Fruit fly (Drosophila melanogaster): ENCODE data around the gene AIF.

AIF gene

DNA sequence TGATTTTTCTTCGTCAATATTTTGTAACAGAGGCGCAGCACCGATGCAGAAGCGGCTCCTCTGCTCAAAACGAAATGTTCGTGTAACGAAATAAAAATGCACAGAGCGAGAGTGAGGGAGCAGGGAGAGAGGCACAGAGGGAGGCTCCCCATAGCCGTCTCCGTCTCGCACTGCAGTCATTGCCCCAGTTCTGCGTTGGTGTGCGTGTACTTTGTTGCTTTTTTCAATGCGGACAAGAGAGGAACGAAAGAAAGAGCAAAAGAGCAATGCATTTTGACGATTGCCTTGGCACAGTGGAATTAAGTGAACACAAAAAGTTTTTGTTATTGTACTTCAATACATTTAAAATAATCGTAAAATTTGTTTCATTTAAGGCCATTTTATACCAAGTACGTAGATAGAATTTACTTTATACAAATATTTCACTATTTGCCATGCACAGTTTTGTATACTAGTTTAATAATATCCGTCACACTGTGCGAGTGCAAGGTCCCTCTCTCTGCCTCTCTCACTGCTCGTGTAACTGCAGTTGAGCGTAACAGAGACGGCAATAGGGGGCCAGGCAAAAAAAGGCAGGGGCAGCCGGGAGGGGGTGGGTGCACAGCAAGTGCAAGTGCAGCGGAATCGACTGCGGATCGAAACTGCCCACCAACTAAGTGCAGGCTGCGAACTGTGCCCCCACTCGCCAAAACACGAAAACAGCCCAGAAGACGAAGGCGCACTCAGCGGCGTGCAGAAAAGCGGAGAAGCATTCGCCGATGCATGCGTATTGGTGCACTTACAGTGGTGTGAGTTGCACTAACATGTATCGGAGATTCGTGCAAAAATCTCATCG lies 50.7 kb downstream of the AIF start (continued):
- peak; percentile 77 for TF ChIP-seq Hand (GFP tag; optimal IDR thresholded peaks at IDR 0.05)
- TF ChIP-seq CG33213 (GFP tag; optimal IDR thresholded peaks at IDR 0.05) = peak; percentile 98
- TF ChIP-seq CG5245 (GFP tag; optimal IDR thresholded peaks at IDR 0.05) = peak; percentile 99
- peak; percentile 79 for TF ChIP-seq Sry-β (GFP tag; optimal IDR thresholded peaks at IDR 0.05)
- TF ChIP-seq CG14667 (GFP tag; IDR thresholded peaks at IDR 0.05) = peak; percentile 97
- TF ChIP-seq CG17829 (tag; optimal IDR thresholded peaks at IDR 0.05) = peak; percentile 100
- peak; percentile 99 for TF ChIP-seq ap (GFP tag; IDR thresholded peaks at IDR 0.05)
- peak; percentile 30 for TF ChIP-seq hbn (GFP tag; IDR thresholded peaks at IDR 0.05; ENCODE audit: partially characterized antibody)
- peak; percentile 96 for TF ChIP-seq kni (GFP tag; optimal IDR thresholded peaks at IDR 0.05)
- peak; percentile 98 to 99 for TF ChIP-seq chif (GFP tag; optimal IDR thresholded peaks at IDR 0.05)
- TF ChIP-seq zfh1 (GFP tag; IDR thresholded peaks at IDR 0.05) = peak; percentile 100
- TF ChIP-seq NC2α (GFP tag; optimal IDR thresholded peaks at IDR 0.05) = peak; percentile 98
- TF ChIP-seq B-H2 (GFP tag; optimal IDR thresholded peaks at IDR 0.05) = no peak
- TF ChIP-seq ind (GFP tag; optimal IDR thresholded peaks at IDR 0.05) = peak; percentile 97
- TF ChIP-seq CG15696 (tag; optimal IDR thresholded peaks at IDR 0.05) = peak; percentile 99
- peak; percentile 90 for TF ChIP-seq Nf-YB (GFP tag; optimal IDR thresholded peaks at IDR 0.05)
- peak; percentile 100 for TF ChIP-seq ara (GFP tag; IDR thresholded peaks at IDR 0.05)
- TF ChIP-seq Dad (GFP tag; optimal IDR thresholded peaks at IDR 0.05) = peak; percentile 97
- peak; percentile 99 for TF ChIP-seq CG10366 (GFP tag; IDR thresholded peaks at IDR 0.05)
- TF ChIP-seq vnd (GFP tag; IDR thresholded peaks at IDR 0.05; ENCODE audit: partially characterized antibody) = peak; percentile 77
- TF ChIP-seq dan (GFP tag; IDR thresholded peaks at IDR 0.05) = peak; percentile 99
- TF ChIP-seq fd96Cb (tag; optimal IDR thresholded peaks at IDR 0.05) = peak; percentile 100
- TF ChIP-seq CG10654 (GFP tag; optimal IDR thresholded peaks at IDR 0.05) = peak; percentile 98
- peak; percentile 75 for TF ChIP-seq fu2 (GFP tag; optimal IDR thresholded peaks at IDR 0.05)
- TF ChIP-seq H2.0 (GFP tag; IDR thresholded peaks at IDR 0.05) = peak; percentile 99
- TF ChIP-seq CG34376 (GFP tag; optimal IDR thresholded peaks at IDR 0.05) = no peak
- peak; percentile 12 for TF ChIP-seq BEAF-32 (GFP tag; optimal IDR thresholded peaks at IDR 0.05)
- peak; percentile 99 for TF ChIP-seq fd64A (GFP tag; optimal IDR thresholded peaks at IDR 0.05)
- peak; percentile 93 for TF ChIP-seq Usf (GFP tag; optimal IDR thresholded peaks at IDR 0.05)
- TF ChIP-seq CG5180 (GFP tag; optimal IDR thresholded peaks at IDR 0.05) = peak; percentile 91
- TF ChIP-seq peb (GFP tag; IDR thresholded peaks at IDR 0.05) = peak; percentile 99
- TF ChIP-seq Fer1 (GFP tag; optimal IDR thresholded peaks at IDR 0.05) = peak; percentile 92
- no peak for TF ChIP-seq usp (GFP tag; optimal IDR thresholded peaks at IDR 0.05)
- peak; percentile 99 for TF ChIP-seq CG32772 (GFP tag; IDR thresholded peaks at IDR 0.05)
- TF ChIP-seq CG2202 (tag; optimal IDR thresholded peaks at IDR 0.05) = peak; percentile 100
- TF ChIP-seq CG17186 (GFP tag; optimal IDR thresholded peaks at IDR 0.05) = peak; percentile 97
- peak; percentile 95 for TF ChIP-seq psq (GFP tag; optimal IDR thresholded peaks at IDR 0.05)
- TF ChIP-seq CG18476 (GFP tag; optimal IDR thresholded peaks at IDR 0.05) = peak; percentile 98
- peak; percentile 95 for TF ChIP-seq CG15011 (GFP tag; optimal IDR thresholded peaks at IDR 0.05)
- peak; percentile 95 to 99 for TF ChIP-seq Hr51 (GFP tag; optimal IDR thresholded peaks at IDR 0.05)
- TF ChIP-seq Sin3A (optimal IDR thresholded peaks at IDR 0.05) = no peak
- TF ChIP-seq dysf (GFP tag; IDR thresholded peaks at IDR 0.05) = peak; percentile 96
- peak; percentile 80 for TF ChIP-seq CG3281 (GFP tag; optimal IDR thresholded peaks at IDR 0.05)
- TF ChIP-seq pita (GFP tag; optimal IDR thresholded peaks at IDR 0.05) = no peak
- peak; percentile 98 for TF ChIP-seq CG14441 (GFP tag; IDR thresholded peaks at IDR 0.05)
- TF ChIP-seq Eip74EF (GFP tag; optimal IDR thresholded peaks at IDR 0.05) = peak in 1 of 2 experiments; percentile 99
- TF ChIP-seq CHES-1-like (GFP tag; optimal IDR thresholded peaks at IDR 0.05) = peak; percentile 95
- peak; percentile 97 for TF ChIP-seq repo (GFP tag; optimal IDR thresholded peaks at IDR 0.05)
- TF ChIP-seq tin (GFP tag; optimal IDR thresholded peaks at IDR 0.05) = peak; percentile 99
